Fruit fly (Drosophila melanogaster) Kc167 (cell line): ENCODE measurements around the gene vir-1.

Source experiments
- Myc ChIP-seq: fragments of >200 bp; optimal IDR thresholded peaks from 2 replicates; lab custom pipeline; 2017; ENCODE audit warnings: missing external identifiers
- Sin3A ChIP-seq: fragments of >200 bp; optimal IDR thresholded peaks from 2 replicates; lab custom pipeline; 2018; ENCODE audit warnings: missing external identifiers
- h ChIP-seq: fragments of >200 bp; optimal IDR thresholded peaks from 3 replicates; lab custom pipeline; 2018; ENCODE audit warnings: missing external identifiers
- insv ChIP-seq: fragments of >200 bp; optimal IDR thresholded peaks from 3 replicates; lab custom pipeline; 2018; ENCODE audit warnings: missing external identifiers
- psq ChIP-seq: fragments of >200 bp; optimal IDR thresholded peaks from 2 replicates; lab custom pipeline; 2017; ENCODE audit warnings: missing external identifiers
- ttk ChIP-seq: sonication (Bioruptor generic); optimal IDR thresholded peaks from 2 replicates; lab custom pipeline; 2017; ENCODE audit warnings: missing external identifiers

dm6 chr2L:12356141-12356540, 67.1 kb downstream of the vir-1 start, which contains the start of gene CG17010:
- TF ChIP-seq insv (lab: Kevin White, UChicago) (no peak), h (no peak), ttk (lab: Kevin White, UChicago) (no peak), Myc (lab: Kevin White, UChicago) (no peak), psq (lab: Kevin White, UChicago) (no peak), Sin3A (lab: Kevin White, UChicago) (no peak)
